4 worm cellular contexts compared by ENCODE assay signal in the genomic region with DNA sequence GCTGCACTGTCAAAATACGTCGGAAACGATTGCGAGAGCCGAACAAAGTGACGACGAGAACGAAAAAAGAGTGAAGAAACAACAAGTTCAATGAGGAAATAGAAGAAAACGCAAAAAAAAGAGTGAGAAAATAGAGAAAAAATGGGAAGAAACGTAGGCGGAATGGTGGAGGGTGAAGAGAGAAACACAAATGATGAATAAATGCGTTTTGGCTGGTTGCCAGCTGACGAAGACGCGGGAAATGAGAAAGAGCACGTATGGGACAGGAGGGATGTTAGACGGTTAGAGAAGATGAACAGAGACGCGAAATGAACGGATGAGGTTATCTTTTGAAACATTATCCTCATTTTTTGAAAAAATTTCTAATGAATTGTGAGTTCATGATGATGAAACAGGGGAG.
TF ChIP-seq lines count a peak whose summit lies in the region.

No protein-coding gene starts in this region.

TF ChIP-seq in whole organism, L1 larva, 84 proteins besides CTCF, POLR2A, EP300 and RAD21 (continued from another document and continues in another):
- TF ChIP-seq zip-4 (GFP tag; optimal IDR thresholded peaks at IDR 0.05; lab: Kevin White, UChicago) (no peak), irx-1 (tag; optimal IDR thresholded peaks at IDR 0.05; lab: Kevin White, UChicago) (peak; percentile 56), grh-1 (GFP tag; IDR thresholded peaks at IDR 0.05; lab: Robert Waterston, UW) (no peak), lin-35 (GFP tag; optimal IDR thresholded peaks at IDR 0.05; lab: Kevin White, UChicago) (peak; percentile 54 to 67), nhr-84 (tag; optimal IDR thresholded peaks at IDR 0.05; lab: Kevin White, UChicago) (no peak), nhr-19 (GFP tag; conservative IDR thresholded peaks at IDR 0.05; lab: Robert Waterston, UW) (peak; percentile 54), ceh-90 (tag; optimal IDR thresholded peaks at IDR 0.05; lab: Kevin White, UChicago) (no peak), unc-30 (tag; optimal IDR thresholded peaks at IDR 0.05; lab: Kevin White, UChicago) (no peak), efl-3 (GFP tag; optimal IDR thresholded peaks at IDR 0.05; lab: Kevin White, UChicago) (no peak), skn-1 (tag; optimal IDR thresholded peaks at IDR 0.05; lab: Kevin White, UChicago) (peak; percentile 61), fkh-4 (tag; optimal IDR thresholded peaks at IDR 0.05; lab: Kevin White, UChicago; ENCODE audit: borderline replicate concordance) (no peak), xbp-1 (tag; optimal IDR thresholded peaks at IDR 0.05; lab: Kevin White, UChicago) (peak; percentile 41), mep-1 (tag; optimal IDR thresholded peaks at IDR 0.05; lab: Kevin White, UChicago) (peak; percentile 78), elt-3 (tag; optimal IDR thresholded peaks at IDR 0.05; lab: Kevin White, UChicago) (peak in 2 of 6 experiments; percentile 23 to 42), nhr-71 (tag; optimal IDR thresholded peaks at IDR 0.05; lab: Kevin White, UChicago) (peak; percentile 79), hlh-4 (tag; optimal IDR thresholded peaks at IDR 0.05; lab: Kevin White, UChicago) (no peak), pag-3 (tag; optimal IDR thresholded peaks at IDR 0.05; lab: Kevin White, UChicago; ENCODE audit: borderline replicate concordance, insufficient read depth) (no peak), lin-15B (tag; optimal IDR thresholded peaks at IDR 0.05; lab: Kevin White, UChicago) (peak; percentile 34), zag-1 (tag; optimal IDR thresholded peaks at IDR 0.05; lab: Kevin White, UChicago) (no peak), sup-37 (GFP tag; optimal IDR thresholded peaks at IDR 0.05; lab: Kevin White, UChicago) (no peak), aha-1 (tag; optimal IDR thresholded peaks at IDR 0.05; lab: Kevin White, UChicago) (no peak), mef-2 (tag; optimal IDR thresholded peaks at IDR 0.05; lab: Kevin White, UChicago) (peak; percentile 36), pqm-1 (tag; optimal IDR thresholded peaks at IDR 0.05; lab: Kevin White, UChicago) (no peak), ets-5 (GFP tag; IDR thresholded peaks at IDR 0.05; lab: Robert Waterston, UW) (no peak), ceh-82 (tag; optimal IDR thresholded peaks at IDR 0.05; lab: Kevin White, UChicago) (peak in 2 of 3 experiments; percentile 57 to 77), lir-3 (tag; optimal IDR thresholded peaks at IDR 0.05; lab: Kevin White, UChicago; ENCODE audit: poor library complexity) (no peak), nhr-28 (tag; optimal IDR thresholded peaks at IDR 0.05; lab: Kevin White, UChicago) (no peak), ztf-11 (tag; optimal IDR thresholded peaks at IDR 0.05; lab: Kevin White, UChicago) (no peak), sox-4 (tag; optimal IDR thresholded peaks at IDR 0.05; lab: Kevin White, UChicago) (no peak), C16A3.4 (tag; optimal IDR thresholded peaks at IDR 0.05; lab: Kevin White, UChicago) (peak; percentile 52), ztf-4 (tag; optimal IDR thresholded peaks at IDR 0.05; lab: Kevin White, UChicago) (peak; percentile 37), fkh-10 (GFP tag; optimal IDR thresholded peaks at IDR 0.05; lab: Kevin White, UChicago) (peak; percentile 47)

TF ChIP-seq in whole organism, L2 larva, 48 proteins besides CTCF, POLR2A, EP300 and RAD21 (continued from another document):
- TF ChIP-seq unc-39 (tag; optimal IDR thresholded peaks at IDR 0.05; lab: Kevin White, UChicago), result no peak
- TF ChIP-seq mdl-1 (tag; optimal IDR thresholded peaks at IDR 0.05; lab: Kevin White, UChicago), result peak in 1 of 2 experiments; percentile 37
- TF ChIP-seq blmp-1 (tag; optimal IDR thresholded peaks at IDR 0.05; lab: Kevin White, UChicago; ENCODE audit: insufficient read depth), result no peak
- peak; percentile 77 for TF ChIP-seq crh-2 (tag; optimal IDR thresholded peaks at IDR 0.05; lab: Kevin White, UChicago)
- no peak for TF ChIP-seq alr-1 (tag; optimal IDR thresholded peaks at IDR 0.05; lab: Kevin White, UChicago)
- TF ChIP-seq lin-13 (GFP tag; optimal IDR thresholded peaks at IDR 0.05; lab: Kevin White, UChicago), result peak; percentile 46
- TF ChIP-seq nhr-237 (tag; optimal IDR thresholded peaks at IDR 0.05; lab: Kevin White, UChicago), result no peak
- TF ChIP-seq nhr-129 (tag; optimal IDR thresholded peaks at IDR 0.05; lab: Kevin White, UChicago), result peak; percentile 90
- TF ChIP-seq lin-11 (tag; optimal IDR thresholded peaks at IDR 0.05; lab: Kevin White, UChicago), result peak; percentile 36
- TF ChIP-seq C34F6.9 (tag; optimal IDR thresholded peaks at IDR 0.05; lab: Kevin White, UChicago), result peak; percentile 85
- no peak for TF ChIP-seq skn-1 (tag; optimal IDR thresholded peaks at IDR 0.05; lab: Kevin White, UChicago)
- TF ChIP-seq dmd-4 (tag; optimal IDR thresholded peaks at IDR 0.05; lab: Kevin White, UChicago), result no peak
- TF ChIP-seq egl-27 (tag; optimal IDR thresholded peaks at IDR 0.05; lab: Kevin White, UChicago), result peak; percentile 59
- TF ChIP-seq nhr-21 (tag; optimal IDR thresholded peaks at IDR 0.05; lab: Kevin White, UChicago), result no peak
- no peak for TF ChIP-seq ztf-1 (GFP tag; conservative IDR thresholded peaks at IDR 0.05; lab: Robert Waterston, UW)
- TF ChIP-seq gmeb-1 (tag; optimal IDR thresholded peaks at IDR 0.05; lab: Kevin White, UChicago), result no peak
- TF ChIP-seq ZK546.5 (tag; optimal IDR thresholded peaks at IDR 0.05; lab: Kevin White, UChicago), result no peak

TF ChIP-seq in whole organism, L3 larva, 47 proteins besides CTCF, POLR2A, EP300 and RAD21 (continued from another document):
- no peak for TF ChIP-seq nhr-76 (tag; optimal IDR thresholded peaks at IDR 0.05; lab: Kevin White, UChicago)
- TF ChIP-seq lsy-12 (tag; optimal IDR thresholded peaks at IDR 0.05; lab: Kevin White, UChicago), result peak; percentile 11
- TF ChIP-seq unc-62 (GFP tag; optimal IDR thresholded peaks at IDR 0.05; lab: Kevin White, UChicago), result no peak
- no peak for TF ChIP-seq elt-3 (tag; optimal IDR thresholded peaks at IDR 0.05; lab: Kevin White, UChicago)
- TF ChIP-seq fkh-10 (GFP tag; optimal IDR thresholded peaks at IDR 0.05; lab: Kevin White, UChicago), result peak; percentile 7
- TF ChIP-seq fkh-2 (tag; optimal IDR thresholded peaks at IDR 0.05; lab: Kevin White, UChicago), result no peak
- peak; percentile 9 for TF ChIP-seq tbx-2 (tag; optimal IDR thresholded peaks at IDR 0.05; lab: Kevin White, UChicago)
- no peak for TF ChIP-seq pqm-1 (tag; optimal IDR thresholded peaks at IDR 0.05; lab: Kevin White, UChicago)
- TF ChIP-seq aly-2 (tag; optimal IDR thresholded peaks at IDR 0.05; lab: Kevin White, UChicago), result no peak
- no peak for TF ChIP-seq nhr-77 (tag; optimal IDR thresholded peaks at IDR 0.05; lab: Kevin White, UChicago)
- TF ChIP-seq mdl-1 (tag; optimal IDR thresholded peaks at IDR 0.05; lab: Kevin White, UChicago), result no peak
- no peak for TF ChIP-seq nhr-12 (tag; optimal IDR thresholded peaks at IDR 0.05; lab: Kevin White, UChicago)
- peak; percentile 74 for TF ChIP-seq pha-4 (tag; optimal IDR thresholded peaks at IDR 0.05; lab: Kevin White, UChicago)
- TF ChIP-seq egl-27 (tag; optimal IDR thresholded peaks at IDR 0.05; lab: Kevin White, UChicago), result no peak

TF ChIP-seq in whole organism, L4 larva, 104 proteins besides CTCF, POLR2A, EP300 and RAD21 (continued from another document):
- TF ChIP-seq duxl-1 (tag; optimal IDR thresholded peaks at IDR 0.05; lab: Kevin White, UChicago; ENCODE audit: poor library complexity), result no peak
- TF ChIP-seq nhr-48 (tag; optimal IDR thresholded peaks at IDR 0.05; lab: Kevin White, UChicago), result no peak
- peak; percentile 15 for TF ChIP-seq ces-1 (GFP tag; optimal IDR thresholded peaks at IDR 0.05; lab: Kevin White, UChicago)
- no peak for TF ChIP-seq pha-4 (GFP tag; IDR thresholded peaks at IDR 0.05; lab: Robert Waterston, UW)
- no peak for TF ChIP-seq pha-4 (tag; optimal IDR thresholded peaks at IDR 0.05; lab: Kevin White, UChicago)
- peak; percentile 64; the same call in 1 of the 2 replicates for TF ChIP-seq ctbp-1 (GFP tag; IDR thresholded peaks at IDR 0.05; lab: Robert Waterston, UW)
- peak; percentile 57 for TF ChIP-seq rbr-2 (tag; optimal IDR thresholded peaks at IDR 0.05; lab: Kevin White, UChicago)
- peak; percentile 76 for TF ChIP-seq fkh-10 (GFP tag; optimal IDR thresholded peaks at IDR 0.05; lab: Kevin White, UChicago)
- peak; percentile 19 for TF ChIP-seq nhr-77 (tag; optimal IDR thresholded peaks at IDR 0.05; lab: Kevin White, UChicago)
- peak; percentile 59 for TF ChIP-seq hlh-30 (tag; optimal IDR thresholded peaks at IDR 0.05; lab: Kevin White, UChicago; ENCODE audit: insufficient read depth)
- 0 out of 2 replicates have a peak, but pooled peaks have one; percentile 15 for TF ChIP-seq vab-7 (GFP tag; IDR thresholded peaks at IDR 0.05; lab: Robert Waterston, UW)
- TF ChIP-seq cey-2 (tag; optimal IDR thresholded peaks at IDR 0.05; lab: Kevin White, UChicago; ENCODE audit: borderline replicate concordance, insufficient read depth), result no peak
- TF ChIP-seq nhr-28 (tag; optimal IDR thresholded peaks at IDR 0.05; lab: Kevin White, UChicago), result peak; percentile 46
- no peak for TF ChIP-seq jun-1 (tag; optimal IDR thresholded peaks at IDR 0.05; lab: Kevin White, UChicago)
- no peak for TF ChIP-seq F49E8.2 (tag; optimal IDR thresholded peaks at IDR 0.05; lab: Kevin White, UChicago; ENCODE audit: borderline replicate concordance)
- TF ChIP-seq nhr-102 (tag; optimal IDR thresholded peaks at IDR 0.05; lab: Kevin White, UChicago), result no peak
